Fruit fly (Drosophila melanogaster): ENCODE data around the gene dnk.

DNA sequence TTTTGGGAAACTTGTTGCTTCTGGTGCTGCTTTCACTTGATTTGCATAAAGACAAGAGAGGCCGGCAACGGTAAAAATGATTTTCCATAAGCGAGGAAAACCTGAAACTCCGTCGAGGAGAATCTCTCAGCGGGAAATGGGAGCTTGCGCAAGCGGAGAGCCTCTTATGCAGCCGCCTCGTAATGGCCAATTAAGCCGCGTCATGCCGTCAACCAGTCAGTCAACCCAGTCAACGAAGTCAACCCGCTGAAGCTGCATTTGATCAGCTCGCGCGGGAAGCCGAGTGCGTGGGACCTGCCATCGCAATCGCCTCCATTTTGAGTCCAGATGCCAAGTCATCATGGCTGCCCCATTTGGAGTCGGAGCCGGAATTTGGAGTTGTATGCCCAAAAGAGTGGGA is 12.4 kb downstream of the dnk start:
- TF ChIP-seq CG32772 (GFP tag; IDR thresholded peaks at IDR 0.05) (no peak), CG9817 (tag; optimal IDR thresholded peaks at IDR 0.05) (no peak)

Data from whole organism, embryonic.